Worm (Caenorhabditis elegans): ENCODE results near the gene ndub-6.
A peak's percentile ranks its signal among the peaks of the same experiment; 100 is the strongest.

ndub-6 gene

ce11 chrIV:11616543-11616942 lies 35.7 kb upstream of the ndub-6 start:
- TF ChIP-seq nfyb-1 (GFP tag; IDR thresholded peaks at IDR 0.05) (0 out of 2 replicates have a peak, but pooled peaks have one; percentile 44), F37B4.10 (GFP tag; IDR thresholded peaks at IDR 0.05) (0 out of 2 replicates have a peak, but pooled peaks have one; percentile 68), nhr-120 (GFP tag; IDR thresholded peaks at IDR 0.05) (peak; percentile 64; the same call in 1 of the 2 replicates), mcd-1 (GFP tag; IDR thresholded peaks at IDR 0.05) (peak; percentile 42; the same call in 1 of the 2 replicates), egrh-3 (GFP tag; IDR thresholded peaks at IDR 0.05) (peak; percentile 90; the same call in 1 of the 2 replicates)

- no peak for TF ChIP-seq lir-1 (GFP tag; conservative IDR thresholded peaks at IDR 0.05)
- no peak for TF ChIP-seq Y79H2A.3 (GFP tag; conservative IDR thresholded peaks at IDR 0.05)
- TF ChIP-seq atf-7 (tag; optimal IDR thresholded peaks at IDR 0.05): peak; percentile 43
- TF ChIP-seq F37B4.10 (GFP tag; IDR thresholded peaks at IDR 0.05): no peak
These were observed 31.3 kb upstream of the ndub-6 start, which contains the start of gene dsl-5 for ce11 chrIV:11620909-11621308. TSS of gene dsl-5 (minus strand) at chrIV:11621009.

- TF ChIP-seq nhr-90 (tag; optimal IDR thresholded peaks at IDR 0.05) (no peak), cebp-1 (GFP tag; IDR thresholded peaks at IDR 0.05) (no peak), cebp-1 (tag; optimal IDR thresholded peaks at IDR 0.05) (no peak), hmg-1.2 (GFP tag; IDR thresholded peaks at IDR 0.05) (no peak), tbp1 (GFP tag; optimal IDR thresholded peaks at IDR 0.05) (no peak), ceh-79 (tag; optimal IDR thresholded peaks at IDR 0.05) (no peak), attf-6 (GFP tag; IDR thresholded peaks at IDR 0.05) (no peak), ZK185.1 (tag; optimal IDR thresholded peaks at IDR 0.05; ENCODE audit: poor library complexity, severe bottlenecking) (no peak), F57C9.4 (tag; optimal IDR thresholded peaks at IDR 0.05) (no peak), ztf-26 (tag; optimal IDR thresholded peaks at IDR 0.05) (no peak), hsf-1 (GFP tag; IDR thresholded peaks at IDR 0.05) (no peak), xnd-1 (tag; optimal IDR thresholded peaks at IDR 0.05) (no peak)
These were observed 29.9 kb upstream of the ndub-6 start for ce11 chrIV:11622336-11622735.

ce11 chrIV:11623060-11623459 lies 29.1 kb upstream of the ndub-6 start, which contains the start of gene lys-4:
TSS of gene lys-4 (minus strand) at chrIV:11623174.
- TF ChIP-seq snpc-1.3 (tag; optimal IDR thresholded peaks at IDR 0.05; ENCODE audit: insufficient read depth): no peak
- no peak for TF ChIP-seq die-1 (tag; optimal IDR thresholded peaks at IDR 0.05)
- TF ChIP-seq F39B2.1 (GFP tag; IDR thresholded peaks at IDR 0.05): no peak
- no peak for TF ChIP-seq F49E8.2 (tag; optimal IDR thresholded peaks at IDR 0.05; ENCODE audit: insufficient read depth)
- TF ChIP-seq aptf-2 (GFP tag; conservative IDR thresholded peaks at IDR 0.05): no peak
- TF ChIP-seq T07F8.4 (tag; optimal IDR thresholded peaks at IDR 0.05): no peak
- TF ChIP-seq cebp-2 (GFP tag; IDR thresholded peaks at IDR 0.05): no peak
- no peak for TF ChIP-seq ztf-18 (tag; optimal IDR thresholded peaks at IDR 0.05)
- no peak for TF ChIP-seq Y95B8A.8 (GFP tag; IDR thresholded peaks at IDR 0.05)
- TF ChIP-seq F23B12.7 (tag; optimal IDR thresholded peaks at IDR 0.05; ENCODE audit: insufficient read depth): no peak
- no peak for TF ChIP-seq let-526 (GFP tag; IDR thresholded peaks at IDR 0.05)
- no peak for TF ChIP-seq Y53G8AR.9 (GFP tag; conservative IDR thresholded peaks at IDR 0.05)
- TF ChIP-seq xnd-1 (tag; optimal IDR thresholded peaks at IDR 0.05): no peak
- no peak for TF ChIP-seq snpc-1.1 (tag; optimal IDR thresholded peaks at IDR 0.05; ENCODE audit: insufficient read depth)
- no peak for TF ChIP-seq sdz-38 (tag; optimal IDR thresholded peaks at IDR 0.05)

Measured in whole organism, young adult.